Worm (Caenorhabditis elegans) whole organism, L2 larva: Measurements from ENCODE around the gene K06A1.2.

Experiments used
- R02D3.7 ChIP-seq: fragments of 150-350 bp; optimal IDR thresholded peaks from 2 replicates; lab custom pipeline; 2014; ENCODE audit warnings: missing biosample characterization, missing genetic modification characterization
- ZK546.5 ChIP-seq: sonication (generic microtip); optimal IDR thresholded peaks from 2 replicates; lab custom pipeline; 2017; ENCODE audit warnings: missing biosample characterization, missing genetic modification characterization
- alr-1 ChIP-seq: fragments of 150-350 bp; optimal IDR thresholded peaks from 2 replicates; lab custom pipeline; 2014; ENCODE audit warnings: missing biosample characterization, missing genetic modification characterization
- aly-2 ChIP-seq: fragments of 150-350 bp; optimal IDR thresholded peaks from 2 replicates; lab custom pipeline; 2014; ENCODE audit warnings: missing biosample characterization, missing genetic modification characterization
- ama-1 ChIP-seq: fragments of 150-350 bp; optimal IDR thresholded peaks from 2 replicates; lab custom pipeline; 2018; ENCODE audit warnings: inconsistent platforms
- blmp-1 ChIP-seq: sonication (generic microtip); optimal IDR thresholded peaks from 2 replicates; lab custom pipeline; 2017; ENCODE audit warnings: missing genetic modification characterization, mild to moderate bottlenecking, missing compliant biosample characterization, antibody characterized with exemption, moderate library complexity; ENCODE audit not compliant: insufficient read depth
- ceh-16 ChIP-seq: fragments of 150-350 bp; optimal IDR thresholded peaks from 2 replicates; lab custom pipeline; 2014; ENCODE audit warnings: missing biosample characterization, missing genetic modification characterization
- ceh-82 ChIP-seq: fragments of 150-350 bp; optimal IDR thresholded peaks from 2 replicates; lab custom pipeline; 2014; ENCODE audit warnings: missing biosample characterization, missing genetic modification characterization
- dmd-4 ChIP-seq: sonication (generic microtip); optimal IDR thresholded peaks from 2 replicates; lab custom pipeline; 2017; ENCODE audit warnings: missing biosample characterization, missing genetic modification characterization
- elt-1 ChIP-seq: fragments of 150-350 bp; optimal IDR thresholded peaks from 2 replicates; lab custom pipeline; 2014; ENCODE audit warnings: missing biosample characterization, missing genetic modification characterization
- elt-3 ChIP-seq: sonication (generic microtip); optimal IDR thresholded peaks from 2 replicates; lab custom pipeline; 2017; ENCODE audit warnings: missing biosample characterization, missing genetic modification characterization
- fos-1 ChIP-seq: fragments of 150-350 bp; optimal IDR thresholded peaks from 2 replicates; lab custom pipeline; 2014; ENCODE audit warnings: missing biosample characterization, missing genetic modification characterization
- gmeb-1 ChIP-seq: fragments of 150-350 bp; optimal IDR thresholded peaks from 2 replicates; lab custom pipeline; 2014; ENCODE audit warnings: missing biosample characterization, missing genetic modification characterization
- lin-11 ChIP-seq: fragments of 150-350 bp; sonication (generic microtip); optimal IDR thresholded peaks from 2 replicates; lab custom pipeline; 2014; ENCODE audit warnings: missing biosample characterization, missing genetic modification characterization, inconsistent platforms, mixed read lengths
- lin-13 ChIP-seq: fragments of 150-350 bp; optimal IDR thresholded peaks from 2 replicates; lab custom pipeline; 2014; ENCODE audit warnings: missing biosample characterization, missing genetic modification reagents, missing genetic modification characterization
- lin-39 ChIP-seq: fragments of 150-350 bp; optimal IDR thresholded peaks from 2 replicates; lab custom pipeline; 2014; ENCODE audit warnings: missing biosample characterization, missing genetic modification reagents, missing genetic modification characterization
- lsy-2 ChIP-seq, 2 experiments: fragments of 150-350 bp in 1 of 2; sonication (generic microtip) in 1 of 2; optimal IDR thresholded peaks; 2 replicates each; lab custom pipeline; 2014 to 2017; ENCODE audit warnings: missing biosample characterization in 2 of 2, missing genetic modification characterization in 2 of 2
- mab-5 ChIP-seq: fragments of 150-350 bp; optimal IDR thresholded peaks from 2 replicates; lab custom pipeline; 2014; ENCODE audit warnings: missing biosample characterization, missing genetic modification characterization
- mbf-1 ChIP-seq: sonication (generic microtip); optimal IDR thresholded peaks from 2 replicates; lab custom pipeline; 2017; ENCODE audit warnings: missing biosample characterization, missing genetic modification characterization
- nhr-10 ChIP-seq: sonication (generic microtip); optimal IDR thresholded peaks from 2 replicates; lab custom pipeline; 2017; ENCODE audit warnings: missing biosample characterization, missing genetic modification characterization
- nhr-11 ChIP-seq: fragments of 150-350 bp; optimal IDR thresholded peaks from 2 replicates; lab custom pipeline; 2014; ENCODE audit warnings: missing biosample characterization, missing genetic modification characterization
- nhr-12 ChIP-seq: fragments of 150-350 bp; optimal IDR thresholded peaks from 2 replicates; lab custom pipeline; 2014; ENCODE audit warnings: missing biosample characterization, missing genetic modification characterization
- nhr-129 ChIP-seq: fragments of 150-350 bp; optimal IDR thresholded peaks from 2 replicates; lab custom pipeline; 2014; ENCODE audit warnings: missing biosample characterization, missing genetic modification characterization
- nhr-21 ChIP-seq: fragments of 150-350 bp; optimal IDR thresholded peaks from 2 replicates; lab custom pipeline; 2014; ENCODE audit warnings: missing biosample characterization, missing genetic modification characterization
- nhr-23 ChIP-seq: fragments of 150-350 bp; optimal IDR thresholded peaks from 2 replicates; lab custom pipeline; 2014; ENCODE audit warnings: missing biosample characterization, missing genetic modification reagents, missing genetic modification characterization
- nhr-237 ChIP-seq: fragments of 150-350 bp; optimal IDR thresholded peaks from 2 replicates; lab custom pipeline; 2014; ENCODE audit warnings: missing biosample characterization, missing genetic modification characterization
- nhr-25 ChIP-seq: fragments of 150-350 bp; sonication (generic microtip); optimal IDR thresholded peaks from 3 replicates; lab custom pipeline; 2014; ENCODE audit warnings: missing biosample characterization, missing genetic modification characterization
- nhr-6 ChIP-seq: fragments of 150-350 bp; optimal IDR thresholded peaks from 2 replicates; lab custom pipeline; 2014; ENCODE audit warnings: missing biosample characterization, missing genetic modification characterization
- nhr-77 ChIP-seq: fragments of 150-350 bp; optimal IDR thresholded peaks from 2 replicates; lab custom pipeline; 2014; ENCODE audit warnings: missing biosample characterization, missing genetic modification characterization
- peb-1 ChIP-seq: fragments of 150-350 bp; optimal IDR thresholded peaks from 2 replicates; lab custom pipeline; 2014; ENCODE audit warnings: missing biosample characterization, missing genetic modification characterization
- sma-9 ChIP-seq, 2 experiments: fragments of 150-350 bp in 1 of 2; sonication (generic microtip) in 1 of 2; optimal IDR thresholded peaks; 2 replicates each; lab custom pipeline; 2014 to 2016; ENCODE audit warnings: missing genetic modification characterization in 2 of 2, mild to moderate bottlenecking in 1 of 2, missing biosample characterization in 1 of 2, missing compliant biosample characterization in 1 of 2, missing genetic modification reagents in 1 of 2, moderate library complexity in 1 of 2
- unc-39 ChIP-seq: fragments of 150-350 bp; optimal IDR thresholded peaks from 2 replicates; lab custom pipeline; 2014; ENCODE audit warnings: missing biosample characterization, missing genetic modification characterization
- unc-55 ChIP-seq: fragments of 150-350 bp; sonication (generic microtip); optimal IDR thresholded peaks from 3 replicates; lab custom pipeline; 2014; ENCODE audit warnings: missing biosample characterization, missing genetic modification reagents, missing genetic modification characterization
- unc-62 ChIP-seq: fragments of 150-350 bp; optimal IDR thresholded peaks from 2 replicates; lab custom pipeline; 2014; ENCODE audit warnings: missing biosample characterization, missing genetic modification reagents, missing genetic modification characterization
- zag-1 ChIP-seq: fragments of 150-350 bp; optimal IDR thresholded peaks from 2 replicates; lab custom pipeline; 2014; ENCODE audit warnings: missing biosample characterization, missing genetic modification characterization
- ztf-1 ChIP-seq: fragments of 200-800 bp; sonication (Bioruptor generic); conservative IDR thresholded peaks from 2 replicates; pipeline ENCODE4 v1.3.6; 2022; ENCODE audit warnings: missing genetic modification characterization, missing compliant biosample characterization
- ztf-4 ChIP-seq: fragments of 150-350 bp; optimal IDR thresholded peaks from 2 replicates; lab custom pipeline; 2014; ENCODE audit warnings: missing biosample characterization, missing genetic modification characterization

K06A1.2 gene

ce11 chrII:6417999-6418398 lies 25.8 kb upstream of the K06A1.2 start:
- TF ChIP-seq lin-11 (tag; lab: Kevin White, UChicago) (no peak), lin-39 (tag; lab: Kevin White, UChicago) (no peak), nhr-77 (no peak), zag-1 (tag; lab: Kevin White, UChicago) (no peak), ztf-4 (tag; lab: Kevin White, UChicago) (no peak), ZK546.5 (tag; lab: Kevin White, UChicago) (no peak), sma-9 (GFP tag; optimal IDR thresholded peaks at IDR 0.05; lab: Kevin White, UChicago) (no peak), sma-9 (tag; optimal IDR thresholded peaks at IDR 0.05; lab: Kevin White, UChicago) (no peak), nhr-10 (tag; lab: Kevin White, UChicago) (no peak), aly-2 (tag; lab: Kevin White, UChicago) (no peak), ceh-82 (tag; lab: Kevin White, UChicago) (no peak), alr-1 (tag; lab: Kevin White, UChicago) (no peak), lsy-2 (tag; optimal IDR thresholded peaks at IDR 0.05; lab: Kevin White, UChicago) (no peak), mbf-1 (tag; lab: Kevin White, UChicago) (no peak), gmeb-1 (no peak), elt-1 (tag; lab: Kevin White, UChicago) (no peak)

ce11 chrII:6419163-6419562 lies 24.6 kb upstream of the K06A1.2 start:
- no peak for TF ChIP-seq ZK546.5 (tag; lab: Kevin White, UChicago)
- TF ChIP-seq unc-39, result no peak
- TF ChIP-seq nhr-10 (tag; lab: Kevin White, UChicago), result no peak
- peak; percentile 33 for TF ChIP-seq nhr-25 (tag; lab: Kevin White, UChicago)
- no peak for TF ChIP-seq elt-3 (tag; lab: Kevin White, UChicago)
- TF ChIP-seq lin-11 (tag; lab: Kevin White, UChicago), result no peak
- TF ChIP-seq mab-5, result no peak
- no peak for TF ChIP-seq lsy-2 (tag; optimal IDR thresholded peaks at IDR 0.05; lab: Kevin White, UChicago)
- no peak for TF ChIP-seq nhr-237 (tag; lab: Kevin White, UChicago)
- no peak for TF ChIP-seq nhr-12 (tag; lab: Kevin White, UChicago)
- TF ChIP-seq R02D3.7 (tag; lab: Kevin White, UChicago), result no peak
- TF ChIP-seq lin-13, result no peak
- peak; percentile 80 for TF ChIP-seq ceh-16 (tag; lab: Kevin White, UChicago)
- no peak for TF ChIP-seq nhr-21 (tag; lab: Kevin White, UChicago)
- no peak for TF ChIP-seq ztf-4 (tag; lab: Kevin White, UChicago)
- peak; percentile 1 for TF ChIP-seq blmp-1 (tag; lab: Kevin White, UChicago)
- no peak for TF ChIP-seq elt-1 (tag; lab: Kevin White, UChicago)
- TF ChIP-seq mbf-1 (tag; lab: Kevin White, UChicago), result no peak
- no peak for TF ChIP-seq ama-1 (lab: Kevin White, UChicago)
- TF ChIP-seq unc-62 (GFP tag; lab: Kevin White, UChicago), result no peak
- no peak for TF ChIP-seq peb-1 (tag; lab: Kevin White, UChicago)
- no peak for TF ChIP-seq nhr-11 (tag; lab: Kevin White, UChicago)

- no peak for TF ChIP-seq nhr-10 (tag; lab: Kevin White, UChicago)
- TF ChIP-seq nhr-23 (tag; lab: Kevin White, UChicago), result no peak
- TF ChIP-seq lin-11 (tag; lab: Kevin White, UChicago), result no peak
- no peak for TF ChIP-seq lin-39 (tag; lab: Kevin White, UChicago)
- no peak for TF ChIP-seq nhr-6 (tag; lab: Kevin White, UChicago)
- TF ChIP-seq dmd-4 (tag; lab: Kevin White, UChicago), result no peak
- no peak for TF ChIP-seq fos-1 (tag; lab: Kevin White, UChicago)
- no peak for TF ChIP-seq nhr-129 (tag; lab: Kevin White, UChicago)
- TF ChIP-seq unc-55 (GFP tag; lab: Kevin White, UChicago), result no peak
- no peak for TF ChIP-seq mbf-1 (tag; lab: Kevin White, UChicago)
- TF ChIP-seq aly-2 (tag; lab: Kevin White, UChicago), result no peak
- no peak for TF ChIP-seq ztf-4 (tag; lab: Kevin White, UChicago)
- no peak for TF ChIP-seq nhr-25 (tag; lab: Kevin White, UChicago)
- TF ChIP-seq ztf-1 (GFP tag; lab: Robert Waterston, UW), result no peak
- TF ChIP-seq nhr-21 (tag; lab: Kevin White, UChicago), result no peak
- TF ChIP-seq nhr-12 (tag; lab: Kevin White, UChicago), result no peak
- TF ChIP-seq sma-9 (GFP tag; optimal IDR thresholded peaks at IDR 0.05; lab: Kevin White, UChicago), result no peak
- TF ChIP-seq sma-9 (tag; optimal IDR thresholded peaks at IDR 0.05; lab: Kevin White, UChicago), result no peak
- TF ChIP-seq, all 48 proteins: peak for 0
These were observed 21.0 kb upstream of the K06A1.2 start, which contains the start of gene K03H9.3 for ce11 chrII:6422812-6423211. Gene K03H9.3 (plus strand): TSS chrII:6423112.
